Worm (Caenorhabditis elegans) whole organism, young adult: ENCODE data around the gene C14H10.3.

Experiments used
- B0035.1 ChIP-seq: sonication (generic microtip); optimal IDR thresholded peaks from 2 replicates; lab custom pipeline; 2016; ENCODE audit warnings: missing genetic modification characterization, mild to moderate bottlenecking, missing compliant biosample characterization, missing genotype, missing genetic modification reagents
- F23B12.7 ChIP-seq: sonication (generic microtip); optimal IDR thresholded peaks from 2 replicates; lab custom pipeline; 2017; ENCODE audit warnings: missing genetic modification characterization, mild to moderate bottlenecking, missing compliant biosample characterization, antibody characterized with exemption, moderate library complexity; ENCODE audit not compliant: insufficient read depth
- T07F8.4 ChIP-seq: sonication (generic microtip); optimal IDR thresholded peaks from 2 replicates; lab custom pipeline; 2016; ENCODE audit warnings: mild to moderate bottlenecking, missing genetic modification characterization, moderate library complexity, missing compliant biosample characterization
- Y53G8AR.9 ChIP-seq: fragments of 200-800 bp; sonication (Bioruptor generic); conservative IDR thresholded peaks from 2 replicates; pipeline ENCODE4 v1.3.6; 2022; ENCODE audit warnings: missing genetic modification reagents, missing genetic modification characterization, missing compliant biosample characterization
- akir-1 ChIP-seq: fragments of 200-800 bp; sonication (Bioruptor generic); optimal IDR thresholded peaks from 2 replicates; lab custom pipeline; 2018; ENCODE audit warnings: mild to moderate bottlenecking, missing genetic modification characterization, moderate library complexity, missing compliant biosample characterization
- ama-1 ChIP-seq, 3 experiments: fragments of 150-350 bp in 1 of 3; sonication (generic microtip) in 2 of 3; optimal IDR thresholded peaks; 2 replicates each; lab custom pipeline; 2014 to 2018; ENCODE audit warnings: missing biosample characterization in 2 of 3, missing genetic modification characterization in 2 of 3, missing genetic modification reagents in 2 of 3
- aptf-2 ChIP-seq: fragments of 200-800 bp; sonication (Bioruptor generic); conservative IDR thresholded peaks from 2 replicates; pipeline ENCODE4 v1.3.6; 2022; ENCODE audit warnings: missing genetic modification reagents, missing genetic modification characterization, missing compliant biosample characterization
- attf-5 ChIP-seq: fragments of 200-800 bp; sonication (Bioruptor generic); optimal IDR thresholded peaks from 2 replicates; lab custom pipeline; 2018; ENCODE audit warnings: mild to moderate bottlenecking, missing genetic modification characterization, missing compliant biosample characterization
- bed-1 ChIP-seq: fragments of 200-800 bp; sonication (Bioruptor generic); IDR thresholded peaks from 2 replicates; pipeline ENCODE4 v1.3.6; 2022; ENCODE audit warnings: missing genetic modification reagents, missing genetic modification characterization, missing compliant biosample characterization
- cebp-1 ChIP-seq, 2 experiments: fragments of 200-800 bp in 1 of 2; sonication (Bioruptor generic) in 1 of 2; sonication (generic microtip) in 1 of 2; IDR thresholded peaks in 1 of 2; optimal IDR thresholded peaks in 1 of 2; 2 replicates each; pipeline versions ENCODE4 v1.3.6 to Lab custom; 2017 to 2022; ENCODE audit warnings: missing compliant biosample characterization in 2 of 2, missing genetic modification characterization in 2 of 2, mild to moderate bottlenecking in 1 of 2, missing genetic modification reagents in 1 of 2, moderate library complexity in 1 of 2
- ceh-27 ChIP-seq: fragments of 200-800 bp; sonication (Bioruptor generic); optimal IDR thresholded peaks from 2 replicates; lab custom pipeline; 2018; ENCODE audit warnings: mild to moderate bottlenecking, missing genetic modification characterization, moderate library complexity, missing compliant biosample characterization
- ceh-40 ChIP-seq: fragments of 200-800 bp; sonication (Bioruptor generic); IDR thresholded peaks from 2 replicates; pipeline ENCODE4 v1.3.6; 2022; ENCODE audit warnings: missing genetic modification characterization, missing compliant biosample characterization
- ceh-58 ChIP-seq: fragments of 200-800 bp; sonication (Bioruptor generic); IDR thresholded peaks from 2 replicates; pipeline ENCODE4 v1.3.6; 2022; ENCODE audit warnings: missing genetic modification characterization, missing compliant biosample characterization
- die-1 ChIP-seq: sonication (generic microtip); optimal IDR thresholded peaks from 2 replicates; lab custom pipeline; 2016; ENCODE audit warnings: missing genotype, mild to moderate bottlenecking, missing genetic modification characterization, missing compliant biosample characterization
- dox-1 ChIP-seq: fragments of 200-800 bp; sonication (Bioruptor generic); IDR thresholded peaks from 2 replicates; pipeline ENCODE4 v1.3.6; 2022; ENCODE audit warnings: missing genetic modification reagents, missing genetic modification characterization, missing compliant biosample characterization
- dpff-1 ChIP-seq: sonication (generic microtip); optimal IDR thresholded peaks from 2 replicates; lab custom pipeline; 2017; ENCODE audit warnings: mild to moderate bottlenecking, missing genetic modification characterization, missing compliant biosample characterization
- egl-18 ChIP-seq: fragments of 200-800 bp; sonication (Bioruptor generic); IDR thresholded peaks from 2 replicates; pipeline ENCODE4 v1.3.6; 2022; ENCODE audit warnings: missing genetic modification reagents, missing genetic modification characterization, missing compliant biosample characterization
- lin-54 ChIP-seq: fragments of 200-800 bp; sonication (Bioruptor generic); optimal IDR thresholded peaks from 2 replicates; lab custom pipeline; 2018; ENCODE audit warnings: mild to moderate bottlenecking, missing genetic modification characterization, missing compliant biosample characterization
- madf-3 ChIP-seq: fragments of 200-800 bp; sonication (Bioruptor generic); IDR thresholded peaks from 2 replicates; pipeline ENCODE4 v1.3.6; 2022; ENCODE audit warnings: missing genetic modification reagents, missing genetic modification characterization, missing compliant biosample characterization
- mel-28 ChIP-seq: sonication (generic microtip); optimal IDR thresholded peaks from 2 replicates; lab custom pipeline; 2016; ENCODE audit warnings: borderline replicate concordance, mild to moderate bottlenecking, missing genetic modification characterization, missing compliant biosample characterization
- mes-4 ChIP-seq: sonication (generic microtip); optimal IDR thresholded peaks from 2 replicates; lab custom pipeline; 2016; ENCODE audit warnings: missing genotype, missing genetic modification characterization, missing compliant biosample characterization
- nfya-1 ChIP-seq: sonication (generic microtip); optimal IDR thresholded peaks from 2 replicates; lab custom pipeline; 2017; ENCODE audit warnings: antibody characterized with exemption, missing compliant biosample characterization, missing genetic modification characterization, borderline replicate concordance; ENCODE audit not compliant: insufficient read depth
- nhr-80 ChIP-seq: sonication (generic microtip); optimal IDR thresholded peaks from 2 replicates; lab custom pipeline; 2016; ENCODE audit warnings: missing genetic modification characterization, missing compliant biosample characterization
- nhr-90 ChIP-seq: sonication (generic microtip); optimal IDR thresholded peaks from 2 replicates; lab custom pipeline; 2016; ENCODE audit warnings: missing genotype, mild to moderate bottlenecking, missing genetic modification characterization, missing compliant biosample characterization
- sdz-38 ChIP-seq: sonication (generic microtip); optimal IDR thresholded peaks from 2 replicates; lab custom pipeline; 2016; ENCODE audit warnings: missing genotype, missing genetic modification characterization, missing compliant biosample characterization
- sea-2 ChIP-seq: fragments of 200-800 bp; sonication (Bioruptor generic); IDR thresholded peaks from 2 replicates; pipeline ENCODE4 v1.3.6; 2022; ENCODE audit warnings: missing genetic modification characterization, missing compliant biosample characterization
- snpc-1.1 ChIP-seq: sonication (generic microtip); optimal IDR thresholded peaks from 2 replicates; lab custom pipeline; 2017; ENCODE audit warnings: missing genetic modification characterization, mild to moderate bottlenecking, missing compliant biosample characterization, antibody characterized with exemption, moderate library complexity, missing genotype, missing genetic modification reagents; ENCODE audit not compliant: insufficient read depth
- sptf-2 ChIP-seq: fragments of 200-800 bp; sonication (Bioruptor generic); optimal IDR thresholded peaks from 2 replicates; lab custom pipeline; 2018; ENCODE audit warnings: mild to moderate bottlenecking, missing genetic modification characterization, missing compliant biosample characterization
- tbp1 ChIP-seq: fragments of 200-800 bp; sonication (Bioruptor generic); optimal IDR thresholded peaks from 2 replicates; lab custom pipeline; 2018; ENCODE audit warnings: mild to moderate bottlenecking, missing genetic modification characterization, missing compliant biosample characterization
- tbx-9 ChIP-seq: sonication (generic microtip); optimal IDR thresholded peaks from 2 replicates; lab custom pipeline; 2016; ENCODE audit warnings: borderline replicate concordance, missing genetic modification characterization, inconsistent platforms, missing compliant biosample characterization
- ztf-22 ChIP-seq: fragments of 200-800 bp; sonication (Bioruptor generic); optimal IDR thresholded peaks from 2 replicates; lab custom pipeline; 2018; ENCODE audit warnings: mild to moderate bottlenecking, missing genetic modification characterization, moderate library complexity, missing compliant biosample characterization
- ztf-28 ChIP-seq: fragments of 200-800 bp; sonication (Bioruptor generic); IDR thresholded peaks from 2 replicates; pipeline ENCODE4 v1.3.6; 2022; ENCODE audit warnings: missing genetic modification reagents, missing genetic modification characterization, missing compliant biosample characterization

C14H10.3 gene

ce11 chrX:10254068-10254467, 26.1 kb upstream of the C14H10.3 start:
- no peak for TF ChIP-seq madf-3
- TF ChIP-seq F23B12.7 (tag; lab: Kevin White, UChicago): no peak
- TF ChIP-seq dox-1 (GFP tag; lab: Robert Waterston, UW): no peak
- TF ChIP-seq ztf-28 (GFP tag; lab: Robert Waterston, UW): no peak
- no peak for TF ChIP-seq ama-1 (optimal IDR thresholded peaks at IDR 0.05; lab: Kevin White, UChicago)
- no peak for TF ChIP-seq ama-1 (GFP tag; optimal IDR thresholded peaks at IDR 0.05; lab: Kevin White, UChicago)

- no peak for TF ChIP-seq aptf-2 (GFP tag; lab: Robert Waterston, UW)
- no peak for TF ChIP-seq ztf-22 (GFP tag; lab: Kevin White, UChicago)
- TF ChIP-seq ceh-27 (GFP tag; lab: Kevin White, UChicago): no peak
- no peak for TF ChIP-seq B0035.1 (tag; lab: Kevin White, UChicago)
- no peak for TF ChIP-seq nfya-1 (tag; lab: Kevin White, UChicago)
- no peak for TF ChIP-seq lin-54
Observed at ce11 chrX:10252781-10253180, 24.8 kb upstream of the C14H10.3 start, which contains the start of gene C14H10.2. Gene C14H10.2 (minus strand): TSS chrX:10252881.

ce11 chrX:10249685-10250084, 21.7 kb upstream of the C14H10.3 start:
- no peak for TF ChIP-seq akir-1 (GFP tag; lab: Kevin White, UChicago)
- TF ChIP-seq dox-1 (GFP tag; lab: Robert Waterston, UW): no peak
- TF ChIP-seq ztf-28 (GFP tag; lab: Robert Waterston, UW): no peak
- TF ChIP-seq mel-28 (tag; lab: Kevin White, UChicago): no peak
- no peak for TF ChIP-seq bed-1 (GFP tag; lab: Robert Waterston, UW)
- no peak for TF ChIP-seq tbx-9
- no peak for TF ChIP-seq mes-4
- no peak for TF ChIP-seq attf-5 (GFP tag; lab: Kevin White, UChicago)
- no peak for TF ChIP-seq cebp-1 (GFP tag; IDR thresholded peaks at IDR 0.05; lab: Robert Waterston, UW)
- TF ChIP-seq cebp-1 (tag; optimal IDR thresholded peaks at IDR 0.05; lab: Kevin White, UChicago): no peak
- TF ChIP-seq snpc-1.1 (tag; lab: Kevin White, UChicago): no peak
- no peak for TF ChIP-seq tbp1 (GFP tag; lab: Kevin White, UChicago)
- TF ChIP-seq dpff-1 (tag; lab: Kevin White, UChicago): no peak
- TF ChIP-seq ceh-58 (GFP tag; lab: Robert Waterston, UW): no peak
- no peak for TF ChIP-seq Y53G8AR.9 (GFP tag; lab: Robert Waterston, UW)
- TF ChIP-seq ceh-40 (GFP tag; lab: Robert Waterston, UW): no peak
- no peak for TF ChIP-seq egl-18 (GFP tag; lab: Robert Waterston, UW)
- no peak for TF ChIP-seq nhr-80 (tag; lab: Kevin White, UChicago)
- no peak for TF ChIP-seq B0035.1 (tag; lab: Kevin White, UChicago)
- TF ChIP-seq die-1 (tag; lab: Kevin White, UChicago): no peak
- no peak for TF ChIP-seq sdz-38 (tag; lab: Kevin White, UChicago)

- TF ChIP-seq T07F8.4 (tag; lab: Kevin White, UChicago) (no peak), nhr-90 (tag; lab: Kevin White, UChicago) (no peak), ama-1 (optimal IDR thresholded peaks at IDR 0.05; lab: Kevin White, UChicago) (no peak), ama-1 (GFP tag; optimal IDR thresholded peaks at IDR 0.05; lab: Kevin White, UChicago) (no peak), mes-4 (no peak), sea-2 (GFP tag; lab: Robert Waterston, UW) (no peak), sptf-2 (GFP tag; lab: Kevin White, UChicago) (no peak)
- TF ChIP-seq, all 124 proteins: peak for 0
Observed at ce11 chrX:10245617-10246016, 17.7 kb upstream of the C14H10.3 start.
